Fruit fly (Drosophila melanogaster) whole organism, embryonic: Measurements from ENCODE around the gene CG11672.

ENCODE experiments used
- Ada2b ChIP-seq: fragments of 200-800 bp; sonication (Bioruptor generic); IDR thresholded peaks from 2 replicates; pipeline ENCODE4 v1.3.6; 2022; ENCODE audit warnings: missing biosample characterization, missing genetic modification characterization
- BEAF-32 ChIP-seq: fragments of 200-800 bp; sonication (Bioruptor generic); optimal IDR thresholded peaks from 3 replicates; lab custom pipeline; 2017; ENCODE audit warnings: missing biosample characterization, missing genetic modification characterization, mild to moderate bottlenecking, moderate library complexity, missing genetic modification reagents
- Bteb2 ChIP-seq: fragments of 200-800 bp; sonication (Bioruptor generic); optimal IDR thresholded peaks from 2 replicates; lab custom pipeline; 2016; ENCODE audit warnings: missing biosample characterization, missing genetic modification characterization
- CG10274 ChIP-seq: fragments of 200-800 bp; sonication (Bioruptor generic); optimal IDR thresholded peaks from 3 replicates; lab custom pipeline; 2017; ENCODE audit warnings: missing biosample characterization, mild to moderate bottlenecking, missing genetic modification characterization
- CG11085 ChIP-seq: fragments of 200-800 bp; sonication (Bioruptor generic); IDR thresholded peaks from 2 replicates; pipeline ENCODE4 v1.3.6; 2022; ENCODE audit warnings: missing biosample characterization, missing genetic modification characterization
- CG13296 ChIP-seq: fragments of 200-800 bp; sonication (Bioruptor generic); optimal IDR thresholded peaks from 3 replicates; lab custom pipeline; 2018; ENCODE audit warnings: missing biosample characterization, mild to moderate bottlenecking, missing genetic modification characterization
- CG14667 ChIP-seq: fragments of 200-800 bp; sonication (Bioruptor generic); IDR thresholded peaks from 2 replicates; pipeline ENCODE4 v1.3.6; 2022; ENCODE audit warnings: missing biosample characterization, missing genetic modification characterization
- CG15073 ChIP-seq: fragments of 200-800 bp; sonication (Bioruptor generic); optimal IDR thresholded peaks from 2 replicates; lab custom pipeline; 2016; ENCODE audit warnings: missing biosample characterization, missing genetic modification characterization
- CG1832 ChIP-seq: fragments of 200-800 bp; sonication (Bioruptor generic); optimal IDR thresholded peaks from 2 replicates; lab custom pipeline; 2017; ENCODE audit warnings: missing biosample characterization, mild to moderate bottlenecking, missing genetic modification characterization, inconsistent platforms
- CG30403 ChIP-seq: fragments of 200-800 bp; sonication (Bioruptor generic); optimal IDR thresholded peaks from 3 replicates; lab custom pipeline; 2016; ENCODE audit warnings: missing biosample characterization, missing genetic modification characterization
- CG32767 ChIP-seq: fragments of 200-800 bp; sonication (Bioruptor generic); IDR thresholded peaks from 2 replicates; pipeline ENCODE4 v1.3.6; 2022; ENCODE audit warnings: missing biosample characterization, missing genetic modification characterization
- CG34422 ChIP-seq: fragments of 200-800 bp; sonication (Bioruptor generic); IDR thresholded peaks from 3 replicates; pipeline ENCODE4 v1.3.6; 2022; ENCODE audit warnings: missing biosample characterization, missing genetic modification characterization
- CG43689 ChIP-seq: fragments of 200-800 bp; sonication (Bioruptor generic); IDR thresholded peaks from 2 replicates; pipeline ENCODE4 v1.3.6; 2022; ENCODE audit warnings: missing biosample characterization, missing genetic modification characterization
- CG6654 ChIP-seq: fragments of 200-800 bp; sonication (Bioruptor generic); optimal IDR thresholded peaks from 2 replicates; lab custom pipeline; 2017; ENCODE audit warnings: missing biosample characterization, mild to moderate bottlenecking, missing genetic modification characterization
- CG6813 ChIP-seq: fragments of 200-800 bp; sonication (Bioruptor generic); optimal IDR thresholded peaks from 2 replicates; lab custom pipeline; 2017; ENCODE audit warnings: missing biosample characterization, missing genetic modification characterization, mild to moderate bottlenecking, moderate library complexity, missing genetic modification reagents
- CG6854 ChIP-seq: fragments of 200-800 bp; sonication (Bioruptor generic); optimal IDR thresholded peaks from 3 replicates; lab custom pipeline; 2017; ENCODE audit warnings: missing biosample characterization, mild to moderate bottlenecking, missing genetic modification characterization
- CG8388 ChIP-seq: fragments of 200-800 bp; sonication (Bioruptor generic); optimal IDR thresholded peaks from 2 replicates; lab custom pipeline; 2019; ENCODE audit warnings: missing biosample characterization, mild to moderate bottlenecking, missing genetic modification characterization, moderate library complexity
- CG9609 ChIP-seq: fragments of 200-800 bp; sonication (Bioruptor generic); optimal IDR thresholded peaks from 3 replicates; lab custom pipeline; 2016; ENCODE audit warnings: missing biosample characterization, missing genetic modification characterization
- Camta ChIP-seq: fragments of 200-800 bp; sonication (Bioruptor generic); optimal IDR thresholded peaks from 2 replicates; lab custom pipeline; 2016; ENCODE audit warnings: missing biosample characterization, missing genetic modification characterization
- Doc3 ChIP-seq: fragments of 200-800 bp; sonication (Bioruptor generic); IDR thresholded peaks from 3 replicates; pipeline ENCODE4 v1.3.6; 2022; ENCODE audit warnings: missing biosample characterization, missing genetic modification characterization; ENCODE audit not compliant: partially characterized antibody
- HLH54F ChIP-seq: fragments of 200-800 bp; sonication (Bioruptor generic); optimal IDR thresholded peaks from 3 replicates; lab custom pipeline; 2016; ENCODE audit warnings: missing biosample characterization, missing genetic modification characterization
- HmgZ ChIP-seq: fragments of 200-800 bp; sonication (Bioruptor generic); optimal IDR thresholded peaks from 2 replicates; lab custom pipeline; 2018; ENCODE audit warnings: missing biosample characterization, mild to moderate bottlenecking, missing genetic modification characterization
- Hmr ChIP-seq: fragments of 200-800 bp; sonication (Bioruptor generic); optimal IDR thresholded peaks from 3 replicates; lab custom pipeline; 2017; ENCODE audit warnings: mild to moderate bottlenecking, missing biosample characterization, missing genetic modification reagents, missing genetic modification characterization
- Hr51 ChIP-seq, 2 experiments: fragments of 200-800 bp; sonication (Bioruptor generic); optimal IDR thresholded peaks; 2 replicates in 1 of 2; 3 replicates in 1 of 2; lab custom pipeline; 2016 to 2018; ENCODE audit warnings: missing biosample characterization in 2 of 2, missing genetic modification characterization in 2 of 2, mild to moderate bottlenecking in 1 of 2, moderate library complexity in 1 of 2
- Jarid2 ChIP-seq: fragments of 200-800 bp; sonication (Bioruptor generic); optimal IDR thresholded peaks from 3 replicates; lab custom pipeline; 2017; ENCODE audit warnings: mild to moderate bottlenecking, missing biosample characterization, missing genetic modification reagents, missing genetic modification characterization
- Lhr ChIP-seq: fragments of 200-800 bp; sonication (Bioruptor generic); optimal IDR thresholded peaks from 3 replicates; lab custom pipeline; 2017; ENCODE audit warnings: mild to moderate bottlenecking, missing biosample characterization, missing genetic modification reagents, missing genetic modification characterization
- Mes4 ChIP-seq: fragments of 200-800 bp; sonication (Bioruptor generic); optimal IDR thresholded peaks from 2 replicates; lab custom pipeline; 2016; ENCODE audit warnings: missing biosample characterization, missing genetic modification characterization
- NFAT ChIP-seq: fragments of 200-800 bp; sonication (Bioruptor generic); IDR thresholded peaks from 2 replicates; pipeline ENCODE4 v1.3.6; 2022; ENCODE audit warnings: missing biosample characterization, missing genetic modification characterization
- Rx ChIP-seq: fragments of 200-800 bp; sonication (Bioruptor generic); IDR thresholded peaks from 2 replicates; pipeline ENCODE4 v1.3.6; 2022; ENCODE audit warnings: missing biosample characterization, missing genetic modification characterization
- Xbp1 ChIP-seq: fragments of 200-800 bp; sonication (Bioruptor generic); optimal IDR thresholded peaks from 3 replicates; lab custom pipeline; 2016; ENCODE audit warnings: missing biosample characterization, mild to moderate bottlenecking, missing genetic modification characterization
- ac ChIP-seq: fragments of 200-800 bp; sonication (Bioruptor generic); optimal IDR thresholded peaks from 3 replicates; lab custom pipeline; 2017; ENCODE audit warnings: missing biosample characterization, mild to moderate bottlenecking, missing genetic modification characterization
- bcd ChIP-seq: fragments of 200-800 bp; sonication (Bioruptor generic); optimal IDR thresholded peaks from 2 replicates; lab custom pipeline; 2017; ENCODE audit warnings: missing biosample characterization, mild to moderate bottlenecking, missing genetic modification characterization
- danr ChIP-seq: fragments of 200-800 bp; sonication (Bioruptor generic); IDR thresholded peaks from 2 replicates; pipeline ENCODE4 v1.3.6; 2022; ENCODE audit warnings: missing biosample characterization, missing genetic modification characterization
- dmrt11E ChIP-seq: fragments of 200-800 bp; sonication (Bioruptor generic); optimal IDR thresholded peaks from 3 replicates; lab custom pipeline; 2018; ENCODE audit warnings: missing biosample characterization, mild to moderate bottlenecking, missing genetic modification characterization, moderate library complexity
- her ChIP-seq: fragments of 200-800 bp; sonication (Bioruptor generic); optimal IDR thresholded peaks from 2 replicates; lab custom pipeline; 2016; ENCODE audit warnings: missing biosample characterization, missing genetic modification characterization
- kni ChIP-seq: fragments of 200-800 bp; sonication (Bioruptor generic); optimal IDR thresholded peaks from 3 replicates; lab custom pipeline; 2017; ENCODE audit warnings: mild to moderate bottlenecking, missing biosample characterization, missing genetic modification reagents, missing genetic modification characterization
- lilli ChIP-seq: fragments of 200-800 bp; sonication (Bioruptor generic); optimal IDR thresholded peaks from 3 replicates; lab custom pipeline; 2016; ENCODE audit warnings: missing biosample characterization, missing genetic modification characterization
- luna ChIP-seq: fragments of 200-800 bp; sonication (Bioruptor generic); optimal IDR thresholded peaks from 2 replicates; lab custom pipeline; 2016; ENCODE audit warnings: missing biosample characterization, missing genetic modification characterization
- mirr ChIP-seq: fragments of 200-800 bp; sonication (Bioruptor generic); optimal IDR thresholded peaks from 3 replicates; lab custom pipeline; 2018; ENCODE audit warnings: missing biosample characterization, mild to moderate bottlenecking, missing genetic modification characterization
- nau ChIP-seq: fragments of 200-800 bp; sonication (Bioruptor generic); optimal IDR thresholded peaks from 3 replicates; lab custom pipeline; 2017; ENCODE audit warnings: missing biosample characterization, mild to moderate bottlenecking, missing genetic modification characterization, missing genetic modification reagents
- nmo ChIP-seq: fragments of 200-800 bp; sonication (Bioruptor generic); optimal IDR thresholded peaks from 2 replicates; lab custom pipeline; 2018; ENCODE audit warnings: missing biosample characterization, mild to moderate bottlenecking, missing genetic modification characterization, moderate library complexity
- org-1 ChIP-seq: fragments of 200-800 bp; sonication (Bioruptor generic); optimal IDR thresholded peaks from 2 replicates; lab custom pipeline; 2017; ENCODE audit warnings: missing biosample characterization, missing genetic modification characterization
- pb ChIP-seq: fragments of 200-800 bp; sonication (Bioruptor generic); optimal IDR thresholded peaks from 3 replicates; lab custom pipeline; 2016; ENCODE audit warnings: missing biosample characterization, missing genetic modification characterization
- rib ChIP-seq: fragments of 200-800 bp; sonication (Bioruptor generic); IDR thresholded peaks from 2 replicates; pipeline ENCODE4 v1.3.6; 2022; ENCODE audit warnings: missing biosample characterization, missing genetic modification characterization
- run ChIP-seq: fragments of 200-800 bp; sonication (Bioruptor generic); optimal IDR thresholded peaks from 3 replicates; lab custom pipeline; 2018; ENCODE audit warnings: missing biosample characterization, mild to moderate bottlenecking, missing genetic modification characterization
- sisA ChIP-seq: fragments of 200-800 bp; sonication (Bioruptor generic); IDR thresholded peaks from 2 replicates; pipeline ENCODE4 v1.3.6; 2022; ENCODE audit warnings: missing biosample characterization, missing genetic modification characterization
- stwl ChIP-seq: fragments of 200-800 bp; sonication (Bioruptor generic); optimal IDR thresholded peaks from 3 replicates; lab custom pipeline; 2018; ENCODE audit warnings: missing biosample characterization, mild to moderate bottlenecking, missing genetic modification characterization, moderate library complexity
- sug ChIP-seq: fragments of 200-800 bp; optimal IDR thresholded peaks from 2 replicates; lab custom pipeline; 2019; ENCODE audit warnings: missing biosample characterization, mild to moderate bottlenecking, missing genetic modification characterization, moderate library complexity
- tap ChIP-seq: fragments of 200-800 bp; optimal IDR thresholded peaks from 3 replicates; lab custom pipeline; 2019; ENCODE audit warnings: missing biosample characterization, mild to moderate bottlenecking, missing genetic modification characterization, moderate library complexity
- ttk ChIP-seq: fragments of 200-800 bp; sonication (Bioruptor generic); IDR thresholded peaks from 2 replicates; pipeline ENCODE4 v2.1.2; 2022; ENCODE audit warnings: missing biosample characterization, missing genetic modification characterization
- tx ChIP-seq: fragments of 200-800 bp; sonication (Bioruptor generic); optimal IDR thresholded peaks from 2 replicates; lab custom pipeline; 2016; ENCODE audit warnings: missing biosample characterization, missing genetic modification characterization
- wdn ChIP-seq: fragments of 200-800 bp; sonication (Bioruptor generic); IDR thresholded peaks from 2 replicates; pipeline ENCODE4 v1.3.6; 2022; ENCODE audit warnings: missing biosample characterization, missing genetic modification characterization

The CG11672 gene

dm6 chr3R:8308515-8308959, 18.2 kb upstream of the CG11672 start, which contains the start of gene tex:
Gene tex (minus strand): TSS chr3R:8308645.
- TF ChIP-seq luna (GFP tag; lab: Kevin White, UChicago) (no peak), CG43689 (no peak), Rx (GFP tag; lab: Robert Waterston, UW) (no peak), Bteb2 (GFP tag; lab: Kevin White, UChicago) (no peak), kni (GFP tag; lab: Kevin White, UChicago) (peak; percentile 68), bcd (peak; percentile 17), CG1832 (GFP tag; lab: Kevin White, UChicago) (no peak), org-1 (GFP tag; lab: Kevin White, UChicago) (peak; percentile 29), CG9609 (GFP tag; lab: Kevin White, UChicago) (no peak), nmo (GFP tag; lab: Kevin White, UChicago) (peak; percentile 55), mirr (GFP tag; lab: Kevin White, UChicago) (no peak), pb (no peak), Jarid2 (GFP tag; lab: Kevin White, UChicago) (no peak), CG6854 (GFP tag; lab: Kevin White, UChicago) (no peak), BEAF-32 (peak; percentile 60), HmgZ (tag; lab: Kevin White, UChicago) (peak; percentile 58), lilli (GFP tag; lab: Kevin White, UChicago) (no peak), ac (GFP tag; lab: Kevin White, UChicago) (peak; percentile 53), CG30403 (GFP tag; lab: Kevin White, UChicago) (no peak), tx (GFP tag; lab: Kevin White, UChicago) (no peak), CG6813 (GFP tag; lab: Kevin White, UChicago) (peak; percentile 67), danr (no peak), Doc3 (GFP tag; lab: Robert Waterston, UW) (no peak), NFAT (GFP tag; lab: Robert Waterston, UW) (no peak), CG11085 (GFP tag; lab: Robert Waterston, UW) (no peak), Mes4 (GFP tag; lab: Kevin White, UChicago) (peak; percentile 35), Ada2b (no peak), run (tag; lab: Kevin White, UChicago) (no peak), wdn (GFP tag; lab: Robert Waterston, UW) (no peak), CG8388 (GFP tag; lab: Kevin White, UChicago) (peak; percentile 19), dmrt11E (tag; lab: Kevin White, UChicago) (peak; percentile 29), sug (tag; lab: Kevin White, UChicago) (no peak), Hr51 (GFP tag; optimal IDR thresholded peaks at IDR 0.05; lab: Kevin White, UChicago) (no peak), CG6654 (GFP tag; lab: Kevin White, UChicago) (no peak), her (GFP tag; lab: Kevin White, UChicago) (no peak), Hmr (no peak), HLH54F (no peak), rib (GFP tag; lab: Robert Waterston, UW) (no peak), ttk (GFP tag; lab: Robert Waterston, UW) (no peak), CG14667 (no peak), sisA (GFP tag; lab: Robert Waterston, UW) (no peak), CG15073 (no peak), CG34422 (GFP tag; lab: Robert Waterston, UW) (peak; percentile 65; the same call in 1 of the 3 replicates), CG32767 (GFP tag; lab: Robert Waterston, UW) (no peak), Xbp1 (GFP tag; lab: Kevin White, UChicago) (no peak), nau (GFP tag; lab: Kevin White, UChicago) (no peak), CG10274 (no peak), tap (no peak), Lhr (GFP tag; lab: Kevin White, UChicago) (peak; percentile 55), Camta (GFP tag; lab: Kevin White, UChicago) (no peak), CG13296 (GFP tag; lab: Kevin White, UChicago) (no peak), stwl (tag; lab: Kevin White, UChicago) (peak; percentile 36)
